Worm (Caenorhabditis elegans) whole organism, L4/young adult: ENCODE measurements around the gene F10G7.9.

Experiments
- W03F9.2 ChIP-seq: fragments of 150-350 bp; optimal IDR thresholded peaks from 2 replicates; lab custom pipeline; 2014; ENCODE audit warnings: missing biosample characterization, missing genetic modification characterization
- dao-5 ChIP-seq: sonication (generic microtip); optimal IDR thresholded peaks from 2 replicates; lab custom pipeline; 2016; ENCODE audit warnings: missing genotype, missing genetic modification characterization, moderate library complexity, missing compliant biosample characterization

ce11 chrII:4661278-4661677 is 45.0 kb downstream of the F10G7.9 start, which contains the start of gene T05A7.13:
- TF ChIP-seq dao-5, result no peak
- no peak for TF ChIP-seq W03F9.2
